Fruit fly (Drosophila melanogaster) whole organism, wandering third instar larva: ENCODE results near the gene IscU.

Experiments used
- CG32264 ChIP-seq: fragments of 200-800 bp; sonication (Bioruptor generic); optimal IDR thresholded peaks from 2 replicates; lab custom pipeline; 2016; ENCODE audit warnings: missing biosample characterization, missing genetic modification characterization
- br ChIP-seq: fragments of 200-800 bp; sonication (Bioruptor generic); optimal IDR thresholded peaks from 2 replicates; lab custom pipeline; 2016; ENCODE audit warnings: missing biosample characterization, missing genetic modification characterization
- dmrt93B ChIP-seq: fragments of 200-800 bp; sonication (Bioruptor generic); optimal IDR thresholded peaks from 2 replicates; lab custom pipeline; 2018; ENCODE audit warnings: missing biosample characterization, mild to moderate bottlenecking, missing genetic modification characterization

DNA sequence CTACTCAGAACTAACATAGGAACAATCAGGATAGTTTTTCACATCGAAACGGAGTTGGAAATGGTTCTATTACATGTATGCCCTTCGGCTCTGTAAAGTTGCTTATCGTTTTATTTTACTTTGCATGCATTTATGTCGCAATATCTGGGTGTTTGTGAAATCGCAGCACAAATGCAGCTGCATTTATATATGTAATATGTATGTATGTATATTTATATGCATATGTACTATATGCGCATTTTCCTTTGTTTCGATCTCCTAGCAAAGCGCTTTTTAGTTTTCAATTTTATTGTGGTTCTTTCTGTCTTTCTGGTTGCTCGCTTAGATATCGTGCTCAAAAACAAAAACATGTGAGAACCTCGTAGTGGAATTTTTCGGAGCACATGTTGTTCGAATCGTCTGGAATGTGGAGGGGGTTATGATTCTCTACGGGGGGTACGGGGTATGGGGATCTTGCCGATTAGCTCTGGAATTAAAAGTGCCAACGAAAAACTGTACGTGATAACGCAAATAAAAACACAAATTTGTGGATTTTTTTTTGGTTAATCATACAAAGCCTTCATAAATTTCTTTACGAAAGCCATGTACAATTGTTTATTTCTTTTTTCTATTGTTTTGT lies 9.8 kb downstream of the IscU start:
- TF ChIP-seq CG32264: no peak
- no peak for TF ChIP-seq dmrt93B (GFP tag; lab: Kevin White, UChicago)
- TF ChIP-seq br: no peak
